ENCODE assay signal across 4 worm cellular contexts in genomic region chrIII:9007183-9007582, ce11.
A peak's percentile ranks its signal among the peaks of the same experiment; 100 is the strongest.
TF ChIP-seq lines count a peak whose summit lies in the region.

No protein-coding gene starts in this region.

TF ChIP-seq in whole organism, L2 larva, 48 proteins besides CTCF, POLR2A, EP300 and RAD21:
- TF ChIP-seq mbf-1 (tag; optimal IDR thresholded peaks at IDR 0.05; lab: Kevin White, UChicago) (no peak), egl-27 (tag; optimal IDR thresholded peaks at IDR 0.05; lab: Kevin White, UChicago) (no peak), gmeb-1 (tag; optimal IDR thresholded peaks at IDR 0.05; lab: Kevin White, UChicago) (no peak), sma-3 (GFP tag; optimal IDR thresholded peaks at IDR 0.05; lab: Kevin White, UChicago) (no peak), dmd-4 (tag; optimal IDR thresholded peaks at IDR 0.05; lab: Kevin White, UChicago) (no peak), nhr-129 (tag; optimal IDR thresholded peaks at IDR 0.05; lab: Kevin White, UChicago) (peak; percentile 50), nhr-237 (tag; optimal IDR thresholded peaks at IDR 0.05; lab: Kevin White, UChicago) (no peak), peb-1 (tag; optimal IDR thresholded peaks at IDR 0.05; lab: Kevin White, UChicago) (no peak), F13H6.1 (tag; optimal IDR thresholded peaks at IDR 0.05; lab: Kevin White, UChicago) (peak; percentile 36), mab-5 (tag; optimal IDR thresholded peaks at IDR 0.05; lab: Kevin White, UChicago) (no peak), fos-1 (tag; optimal IDR thresholded peaks at IDR 0.05; lab: Kevin White, UChicago) (peak; percentile 43), lin-39 (tag; optimal IDR thresholded peaks at IDR 0.05; lab: Kevin White, UChicago) (no peak), nhr-23 (tag; optimal IDR thresholded peaks at IDR 0.05; lab: Kevin White, UChicago) (no peak), ZK546.5 (tag; optimal IDR thresholded peaks at IDR 0.05; lab: Kevin White, UChicago) (no peak), sem-4 (tag; optimal IDR thresholded peaks at IDR 0.05; lab: Kevin White, UChicago) (no peak), ama-1 (optimal IDR thresholded peaks at IDR 0.05; lab: Kevin White, UChicago) (no peak), nhr-21 (tag; optimal IDR thresholded peaks at IDR 0.05; lab: Kevin White, UChicago) (no peak), ztf-1 (GFP tag; conservative IDR thresholded peaks at IDR 0.05; lab: Robert Waterston, UW) (no peak), aly-2 (tag; optimal IDR thresholded peaks at IDR 0.05; lab: Kevin White, UChicago) (no peak), sma-9 (GFP tag; optimal IDR thresholded peaks at IDR 0.05; lab: Kevin White, UChicago) (peak; percentile 55), sma-9 (tag; optimal IDR thresholded peaks at IDR 0.05; lab: Kevin White, UChicago) (no peak)

TF ChIP-seq in whole organism, L4 larva, 104 proteins besides CTCF, POLR2A, EP300 and RAD21 (continues in another document):
- no peak for TF ChIP-seq fkh-10 (GFP tag; optimal IDR thresholded peaks at IDR 0.05; lab: Kevin White, UChicago)
- peak; percentile 20 for TF ChIP-seq mep-1 (tag; optimal IDR thresholded peaks at IDR 0.05; lab: Kevin White, UChicago)
- TF ChIP-seq nhr-42 (GFP tag; IDR thresholded peaks at IDR 0.05; lab: Robert Waterston, UW): no peak
- no peak for TF ChIP-seq nhr-10 (tag; optimal IDR thresholded peaks at IDR 0.05; lab: Kevin White, UChicago)
- no peak for TF ChIP-seq dpl-1 (GFP tag; optimal IDR thresholded peaks at IDR 0.05; lab: Kevin White, UChicago)
- no peak for TF ChIP-seq egl-27 (tag; optimal IDR thresholded peaks at IDR 0.05; lab: Kevin White, UChicago)
- no peak for TF ChIP-seq lin-38 (GFP tag; IDR thresholded peaks at IDR 0.05; lab: Robert Waterston, UW)
- peak; percentile 27 for TF ChIP-seq mxl-3 (GFP tag; optimal IDR thresholded peaks at IDR 0.05; lab: Kevin White, UChicago)
- peak; percentile 17 for TF ChIP-seq pqm-1 (tag; optimal IDR thresholded peaks at IDR 0.05; lab: Kevin White, UChicago)
- TF ChIP-seq aha-1 (tag; lab: Kevin White, UChicago): peak; percentile 71
- no peak for TF ChIP-seq nhr-11 (tag; optimal IDR thresholded peaks at IDR 0.05; lab: Kevin White, UChicago)
- TF ChIP-seq nhr-76 (tag; optimal IDR thresholded peaks at IDR 0.05; lab: Kevin White, UChicago): no peak
- TF ChIP-seq pha-4 (GFP tag; IDR thresholded peaks at IDR 0.05; lab: Robert Waterston, UW): no peak
- peak; percentile 6 for TF ChIP-seq pha-4 (tag; optimal IDR thresholded peaks at IDR 0.05; lab: Kevin White, UChicago)
- TF ChIP-seq nhr-48 (tag; optimal IDR thresholded peaks at IDR 0.05; lab: Kevin White, UChicago): no peak
- TF ChIP-seq nhr-41 (GFP tag; IDR thresholded peaks at IDR 0.05; lab: Robert Waterston, UW): no peak
- TF ChIP-seq dve-1 (tag; optimal IDR thresholded peaks at IDR 0.05; lab: Kevin White, UChicago; ENCODE audit: insufficient read depth): peak; percentile 48
- TF ChIP-seq mes-2 (tag; optimal IDR thresholded peaks at IDR 0.05; lab: Kevin White, UChicago; ENCODE audit: poor library complexity, severe bottlenecking): peak; percentile 51
- TF ChIP-seq unc-130 (GFP tag; optimal IDR thresholded peaks at IDR 0.05; lab: Kevin White, UChicago): no peak
- peak; percentile 83 for TF ChIP-seq hlh-11 (tag; optimal IDR thresholded peaks at IDR 0.05; lab: Kevin White, UChicago)
- no peak for TF ChIP-seq zfp-2 (tag; optimal IDR thresholded peaks at IDR 0.05; lab: Kevin White, UChicago)
- TF ChIP-seq dmd-9 (GFP tag; IDR thresholded peaks at IDR 0.05; lab: Robert Waterston, UW): no peak
- TF ChIP-seq lin-39 (tag; optimal IDR thresholded peaks at IDR 0.05; lab: Kevin White, UChicago): no peak
- TF ChIP-seq rbr-2 (tag; optimal IDR thresholded peaks at IDR 0.05; lab: Kevin White, UChicago): peak; percentile 4
- TF ChIP-seq daf-16 (GFP tag; optimal IDR thresholded peaks at IDR 0.05; lab: Kevin White, UChicago): no peak
- peak; percentile 79 for TF ChIP-seq daf-16 (tag; optimal IDR thresholded peaks at IDR 0.05; lab: Kevin White, UChicago)

TF ChIP-seq in whole organism, late embryonic, 69 proteins besides CTCF, POLR2A, EP300 and RAD21:
- TF ChIP-seq syd-9 (tag; optimal IDR thresholded peaks at IDR 0.05; lab: Kevin White, UChicago): peak; percentile 87
- no peak for TF ChIP-seq madf-2 (tag; optimal IDR thresholded peaks at IDR 0.05; lab: Kevin White, UChicago)
- no peak for TF ChIP-seq ama-1 (optimal IDR thresholded peaks at IDR 0.05; lab: Kevin White, UChicago)
- TF ChIP-seq elt-2 (tag; optimal IDR thresholded peaks at IDR 0.05; lab: Kevin White, UChicago): peak; percentile 39
- TF ChIP-seq pqm-1 (tag; optimal IDR thresholded peaks at IDR 0.05; lab: Kevin White, UChicago): no peak
- TF ChIP-seq tbx-2 (tag; optimal IDR thresholded peaks at IDR 0.05; lab: Kevin White, UChicago): peak; percentile 46
- no peak for TF ChIP-seq ceh-31 (tag; optimal IDR thresholded peaks at IDR 0.05; lab: Kevin White, UChicago)
- TF ChIP-seq ref-2 (tag; optimal IDR thresholded peaks at IDR 0.05; lab: Kevin White, UChicago): peak; percentile 15
- TF ChIP-seq ceh-18 (tag; optimal IDR thresholded peaks at IDR 0.05; lab: Kevin White, UChicago): peak; percentile 25
- TF ChIP-seq unc-3 (GFP tag; conservative IDR thresholded peaks at IDR 0.05; lab: Robert Waterston, UW): no peak
- no peak for TF ChIP-seq unc-3 (tag; optimal IDR thresholded peaks at IDR 0.05; lab: Kevin White, UChicago)
- no peak for TF ChIP-seq hlh-8 (tag; optimal IDR thresholded peaks at IDR 0.05; lab: Kevin White, UChicago)
- TF ChIP-seq ceh-45 (GFP tag; IDR thresholded peaks at IDR 0.05; lab: Robert Waterston, UW): no peak
- TF ChIP-seq dve-1 (tag; optimal IDR thresholded peaks at IDR 0.05; lab: Kevin White, UChicago): peak; percentile 8
- peak; percentile 28 for TF ChIP-seq T23F11.4 (GFP tag; optimal IDR thresholded peaks at IDR 0.05; lab: Kevin White, UChicago)
- no peak for TF ChIP-seq hlh-30 (tag; optimal IDR thresholded peaks at IDR 0.05; lab: Kevin White, UChicago; ENCODE audit: insufficient read depth)
- peak; percentile 85 for TF ChIP-seq unc-55 (GFP tag; optimal IDR thresholded peaks at IDR 0.05; lab: Kevin White, UChicago)
- no peak for TF ChIP-seq sox-4 (tag; optimal IDR thresholded peaks at IDR 0.05; lab: Kevin White, UChicago)
TF ChIP-seq in whole organism, late embryonic: peak in this region for 8.

TF ChIP-seq in whole organism, mixed stage, embryonic, 35 proteins besides CTCF, POLR2A, EP300 and RAD21:
- TF ChIP-seq pha-4 (tag; optimal IDR thresholded peaks at IDR 0.05; lab: Kevin White, UChicago) (peak; percentile 22), sptf-1 (tag; optimal IDR thresholded peaks at IDR 0.05; lab: Kevin White, UChicago) (peak; percentile 10), cnd-1 (tag; optimal IDR thresholded peaks at IDR 0.05; lab: Kevin White, UChicago) (peak; percentile 24), hlh-1 (tag; optimal IDR thresholded peaks at IDR 0.05; lab: Kevin White, UChicago) (peak; percentile 87), flh-1 (GFP tag; optimal IDR thresholded peaks at IDR 0.05; lab: Kevin White, UChicago) (no peak), ceh-39 (tag; optimal IDR thresholded peaks at IDR 0.05; lab: Kevin White, UChicago) (no peak), nhr-2 (tag; optimal IDR thresholded peaks at IDR 0.05; lab: Kevin White, UChicago) (no peak), unc-62 (GFP tag; optimal IDR thresholded peaks at IDR 0.05; lab: Kevin White, UChicago) (peak; percentile 69), drap-1 (GFP tag; optimal IDR thresholded peaks at IDR 0.05; lab: Kevin White, UChicago) (peak; percentile 59), nhr-28 (tag; optimal IDR thresholded peaks at IDR 0.05; lab: Kevin White, UChicago) (no peak), tbx-8 (GFP tag; optimal IDR thresholded peaks at IDR 0.05; lab: Kevin White, UChicago) (no peak), nhr-12 (tag; optimal IDR thresholded peaks at IDR 0.05; lab: Kevin White, UChicago) (peak; percentile 57), unc-120 (tag; optimal IDR thresholded peaks at IDR 0.05; lab: Kevin White, UChicago; ENCODE audit: poor library complexity, severe bottlenecking) (peak; percentile 67), lin-32 (GFP tag; optimal IDR thresholded peaks at IDR 0.05; lab: Kevin White, UChicago) (no peak)
